Worm (Caenorhabditis elegans): ENCODE results near the gene hir-1.
A peak's percentile ranks its signal among the peaks of the same experiment; 100 is the strongest.

DNA sequence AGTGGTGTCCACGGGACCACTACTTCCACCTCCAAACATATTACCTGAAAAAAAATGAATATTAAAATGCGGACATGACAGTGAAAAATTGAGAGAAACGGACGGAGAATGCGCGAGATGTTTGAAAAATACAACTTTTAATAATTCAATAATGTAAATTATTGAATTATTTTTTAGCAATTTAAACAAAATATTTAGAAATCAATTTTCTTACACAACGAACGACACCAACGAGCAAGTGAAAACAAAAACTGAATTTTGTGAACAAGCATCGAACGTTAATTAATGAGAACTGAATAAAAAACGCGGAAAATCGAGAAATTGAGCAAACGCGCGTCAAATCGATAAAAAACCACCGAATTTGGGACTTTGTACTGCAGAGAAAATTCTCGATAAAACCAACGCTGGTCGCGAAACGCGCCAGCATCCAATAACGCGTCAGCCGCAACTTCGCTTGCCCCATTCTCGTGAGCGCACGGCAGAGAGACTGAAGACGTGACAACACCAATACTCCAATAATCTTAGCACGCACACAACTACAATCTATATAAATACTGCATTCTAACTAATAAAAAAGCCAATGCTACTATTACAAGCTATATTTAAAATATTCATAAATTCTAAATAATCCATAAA, 17.0 kb upstream of the hir-1 start, which contains the start of the genes dnj-19 and nhr-47:
- TF ChIP-seq ham-2 (GFP tag; optimal IDR thresholded peaks at IDR 0.05): no peak
- TF ChIP-seq blmp-1 (tag; optimal IDR thresholded peaks at IDR 0.05): no peak
- TF ChIP-seq ces-1 (GFP tag; optimal IDR thresholded peaks at IDR 0.05): peak; percentile 45
- peak; percentile 70 for TF ChIP-seq nhr-237 (tag; optimal IDR thresholded peaks at IDR 0.05)
- peak; percentile 7 for TF ChIP-seq hlh-1 (tag; optimal IDR thresholded peaks at IDR 0.05)
- peak; percentile 89 for TF ChIP-seq mep-1 (tag; optimal IDR thresholded peaks at IDR 0.05)
- peak; percentile 5 for TF ChIP-seq ztf-11 (tag; optimal IDR thresholded peaks at IDR 0.05)
- TF ChIP-seq unc-62 (GFP tag; optimal IDR thresholded peaks at IDR 0.05): peak; percentile 19
- no peak for TF ChIP-seq snpc-4 (tag; optimal IDR thresholded peaks at IDR 0.05)
- TF ChIP-seq unc-120 (tag; optimal IDR thresholded peaks at IDR 0.05; ENCODE audit: poor library complexity, severe bottlenecking): peak; percentile 65
- TF ChIP-seq nhr-76 (tag; optimal IDR thresholded peaks at IDR 0.05): no peak

Measured in whole organism, mixed stage, embryonic.